Worm (Caenorhabditis elegans) whole organism, midembryonic: ENCODE results near the gene Y6E2A.7.

ENCODE experiments used
- T22C8.4 ChIP-seq: fragments of 200-800 bp; sonication (Bioruptor generic); IDR thresholded peaks from 2 replicates; pipeline ENCODE4 v1.3.6; 2022; ENCODE audit warnings: missing genetic modification characterization, missing compliant biosample characterization
- flt-1 ChIP-seq: fragments of 200-800 bp; sonication (Bioruptor generic); IDR thresholded peaks from 2 replicates; pipeline ENCODE4 v1.3.6; 2022; ENCODE audit warnings: missing genetic modification characterization, missing compliant biosample characterization
- klf-2 ChIP-seq: fragments of 200-800 bp; sonication (Bioruptor generic); conservative IDR thresholded peaks from 2 replicates; pipeline ENCODE4 v1.3.6; 2022; ENCODE audit warnings: missing genetic modification reagents, missing genetic modification characterization, missing compliant biosample characterization
- med-1 ChIP-seq: sonication (generic microtip); optimal IDR thresholded peaks from 2 replicates; lab custom pipeline; 2017; ENCODE audit warnings: missing genetic modification characterization, mild to moderate bottlenecking, missing compliant biosample characterization, antibody characterized with exemption, missing genetic modification reagents; ENCODE audit not compliant: insufficient read depth
- ref-1 ChIP-seq: fragments of 200-800 bp; sonication (Bioruptor generic); conservative IDR thresholded peaks from 2 replicates; pipeline ENCODE4 v1.3.6; 2022; ENCODE audit warnings: missing genetic modification reagents, missing genetic modification characterization, missing compliant biosample characterization
- tab-1 ChIP-seq: fragments of 200-800 bp; sonication (Bioruptor generic); IDR thresholded peaks from 2 replicates; pipeline ENCODE4 v1.3.6; 2022; ENCODE audit warnings: missing genetic modification characterization, missing compliant biosample characterization
- ztf-29 ChIP-seq: fragments of 200-800 bp; sonication (Bioruptor generic); IDR thresholded peaks from 2 replicates; pipeline ENCODE4 v1.3.6; 2022; ENCODE audit warnings: missing genetic modification reagents, missing genetic modification characterization, missing compliant biosample characterization

DNA sequence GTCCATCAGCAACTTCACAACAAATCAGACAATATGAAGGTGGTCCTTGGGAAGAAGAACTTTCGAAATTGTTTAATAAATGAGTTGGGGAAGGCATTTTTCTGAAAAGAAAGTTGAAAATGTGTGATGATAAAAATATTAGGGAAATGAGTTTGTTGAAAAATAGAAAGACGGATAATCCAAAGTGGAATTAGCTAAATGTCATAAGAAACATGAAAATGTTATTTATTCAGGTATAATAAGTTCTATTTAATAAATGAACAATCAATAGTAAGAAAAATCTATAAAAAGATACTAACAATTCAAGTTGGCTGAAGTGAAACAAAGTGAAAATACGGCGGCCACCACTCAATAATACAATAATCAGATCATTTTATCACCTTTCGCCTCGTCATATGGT is 17.4 kb upstream of the Y6E2A.7 start, which contains the start of gene nhr-53:
- TF ChIP-seq med-1 (no peak), flt-1 (GFP tag; lab: Robert Waterston, UW) (no peak), klf-2 (GFP tag; lab: Robert Waterston, UW) (no peak), T22C8.4 (GFP tag; lab: Robert Waterston, UW) (no peak), ref-1 (GFP tag; lab: Robert Waterston, UW) (no peak), ztf-29 (no peak), tab-1 (GFP tag; lab: Robert Waterston, UW) (no peak)
